Fruit fly (Drosophila melanogaster): ENCODE measurements around the gene CG42828.

DNA sequence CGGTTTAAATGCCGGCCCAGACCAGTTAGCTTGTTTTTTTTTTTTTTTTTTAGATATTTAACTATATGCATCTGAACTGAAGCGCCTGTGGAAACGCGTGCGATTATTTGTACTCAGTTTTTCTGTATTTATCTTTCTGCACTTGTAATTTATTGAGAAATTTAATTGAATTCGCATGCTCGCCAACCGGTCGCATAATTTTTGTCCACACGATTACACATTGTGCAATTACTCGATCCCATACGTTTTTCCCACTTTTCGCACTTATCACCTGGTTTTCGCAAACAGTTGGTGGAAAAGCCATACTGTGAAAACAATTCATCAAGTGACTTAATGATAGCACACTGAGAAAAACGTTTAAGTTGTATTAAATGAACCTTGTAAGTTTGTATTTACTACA is 879 bp upstream of the CG42828 start, which contains the start of gene CG42827:
- TF ChIP-seq CTCF (optimal IDR thresholded peaks at IDR 0.05) (no peak), CG8478 (optimal IDR thresholded peaks at IDR 0.05) (no peak)

Data from S2 (cell line).